Fruit fly (Drosophila melanogaster) whole organism, embryonic: ENCODE data around the gene CG5388.
A peak's percentile ranks its signal among the peaks of the same experiment; 100 is the strongest.

ENCODE experiments used
- Atf3 ChIP-seq: fragments of 200-800 bp; sonication (Bioruptor generic); optimal IDR thresholded peaks from 3 replicates; lab custom pipeline; 2016; ENCODE audit warnings: missing biosample characterization, missing genetic modification characterization
- BEAF-32 ChIP-seq: fragments of 200-800 bp; sonication (Bioruptor generic); optimal IDR thresholded peaks from 3 replicates; lab custom pipeline; 2017; ENCODE audit warnings: missing biosample characterization, missing genetic modification characterization, mild to moderate bottlenecking, moderate library complexity, missing genetic modification reagents
- CG10321 ChIP-seq: fragments of 200-800 bp; sonication (Bioruptor generic); IDR thresholded peaks from 2 replicates; pipeline ENCODE4 v1.3.6; 2022; ENCODE audit warnings: missing biosample characterization, missing genetic modification characterization
- CG13424 ChIP-seq: fragments of 200-800 bp; sonication (Bioruptor generic); optimal IDR thresholded peaks from 2 replicates; lab custom pipeline; 2019; ENCODE audit warnings: missing biosample characterization, mild to moderate bottlenecking, missing genetic modification characterization, moderate library complexity
- CG16779 ChIP-seq: fragments of 200-800 bp; sonication (Bioruptor generic); IDR thresholded peaks from 2 replicates; pipeline ENCODE4 v1.3.6; 2022; ENCODE audit warnings: missing biosample characterization, missing genetic modification characterization
- CG17568 ChIP-seq: fragments of 200-800 bp; sonication (Bioruptor generic); optimal IDR thresholded peaks from 2 replicates; lab custom pipeline; 2018; ENCODE audit warnings: missing biosample characterization, mild to moderate bottlenecking, missing genetic modification characterization, moderate library complexity
- CG18619 ChIP-seq: fragments of 200-800 bp; sonication (Bioruptor generic); optimal IDR thresholded peaks from 3 replicates; lab custom pipeline; 2017; ENCODE audit warnings: missing biosample characterization, mild to moderate bottlenecking, missing genetic modification characterization
- CG4404 ChIP-seq: fragments of 200-800 bp; sonication (Bioruptor generic); IDR thresholded peaks from 2 replicates; pipeline ENCODE4 v1.3.6; 2022; ENCODE audit warnings: missing biosample characterization, missing genetic modification characterization
- CG4707 ChIP-seq: fragments of 200-800 bp; sonication (Bioruptor generic); optimal IDR thresholded peaks from 2 replicates; lab custom pipeline; 2018; ENCODE audit warnings: missing biosample characterization, mild to moderate bottlenecking, missing genetic modification characterization, moderate library complexity
- CG6854 ChIP-seq: fragments of 200-800 bp; sonication (Bioruptor generic); optimal IDR thresholded peaks from 3 replicates; lab custom pipeline; 2017; ENCODE audit warnings: missing biosample characterization, mild to moderate bottlenecking, missing genetic modification characterization
- CG7271 ChIP-seq: fragments of 200-800 bp; sonication (Bioruptor generic); optimal IDR thresholded peaks from 2 replicates; lab custom pipeline; 2018; ENCODE audit warnings: missing biosample characterization, mild to moderate bottlenecking, missing genetic modification characterization, moderate library complexity
- CG8290 ChIP-seq, 3 experiments: fragments of 200-800 bp; sonication (Bioruptor generic); optimal IDR thresholded peaks; 2 replicates each; lab custom pipeline; 2016 to 2019; ENCODE audit warnings: missing biosample characterization in 3 of 3, missing genetic modification characterization in 3 of 3, mild to moderate bottlenecking in 2 of 3, moderate library complexity in 1 of 3
- CG8478 ChIP-seq: fragments of >200 bp; optimal IDR thresholded peaks from 2 replicates; lab custom pipeline; 2018
- Dbx ChIP-seq: fragments of 200-800 bp; sonication (Bioruptor generic); IDR thresholded peaks from 3 replicates; pipeline ENCODE4 v1.3.6; 2022; ENCODE audit warnings: missing biosample characterization, missing genetic modification characterization
- Dek ChIP-seq: fragments of 200-800 bp; sonication (Bioruptor generic); optimal IDR thresholded peaks from 3 replicates; lab custom pipeline; 2019; ENCODE audit warnings: missing biosample characterization, mild to moderate bottlenecking, missing genetic modification characterization, moderate library complexity
- ERR ChIP-seq: fragments of 200-800 bp; sonication (Bioruptor generic); optimal IDR thresholded peaks from 2 replicates; lab custom pipeline; 2016; ENCODE audit warnings: missing biosample characterization, missing genetic modification characterization
- Fer2 ChIP-seq: fragments of 200-800 bp; sonication (Bioruptor generic); optimal IDR thresholded peaks from 2 replicates; lab custom pipeline; 2018; ENCODE audit warnings: missing biosample characterization, mild to moderate bottlenecking, missing genetic modification characterization, moderate library complexity
- Hmr ChIP-seq: fragments of 200-800 bp; sonication (Bioruptor generic); optimal IDR thresholded peaks from 3 replicates; lab custom pipeline; 2017; ENCODE audit warnings: mild to moderate bottlenecking, missing biosample characterization, missing genetic modification reagents, missing genetic modification characterization
- MBD-R2 ChIP-seq: fragments of 200-800 bp; sonication (Bioruptor generic); IDR thresholded peaks from 2 replicates; pipeline ENCODE4 v1.3.6; 2022; ENCODE audit warnings: missing biosample characterization, missing genetic modification characterization
- Ravus ChIP-seq: fragments of 200-800 bp; sonication (Bioruptor generic); IDR thresholded peaks from 2 replicates; pipeline ENCODE4 v1.3.6; 2022; ENCODE audit warnings: missing biosample characterization, missing genetic modification characterization
- Rx ChIP-seq: fragments of 200-800 bp; sonication (Bioruptor generic); IDR thresholded peaks from 2 replicates; pipeline ENCODE4 v1.3.6; 2022; ENCODE audit warnings: missing biosample characterization, missing genetic modification characterization
- Sry-β ChIP-seq: fragments of 200-800 bp; sonication (Bioruptor generic); optimal IDR thresholded peaks from 2 replicates; lab custom pipeline; 2018; ENCODE audit warnings: missing biosample characterization, mild to moderate bottlenecking, missing genetic modification characterization, moderate library complexity
- Stat92E ChIP-seq, 3 experiments: fragments of >200 bp in 2 of 3; fragments of 200-800 bp in 1 of 3; sonication (Bioruptor generic) in 1 of 3; optimal IDR thresholded peaks; 2 replicates each; lab custom pipeline; 2017 to 2019; ENCODE audit warnings: missing biosample characterization in 3 of 3, missing genetic modification characterization in 3 of 3, mild to moderate bottlenecking in 1 of 3, moderate library complexity in 1 of 3
- Tbp ChIP-seq: fragments of >200 bp; optimal IDR thresholded peaks from 2 replicates; lab custom pipeline; 2018; ENCODE audit warnings: missing biosample characterization, missing genetic modification characterization
- Usf ChIP-seq: fragments of 200-800 bp; sonication (Bioruptor generic); optimal IDR thresholded peaks from 2 replicates; lab custom pipeline; 2017; ENCODE audit warnings: missing genotype, missing biosample characterization, missing genetic modification characterization
- ase ChIP-seq: fragments of 200-800 bp; sonication (Bioruptor generic); IDR thresholded peaks from 3 replicates; pipeline ENCODE4 v1.3.6; 2022; ENCODE audit warnings: missing biosample characterization, missing genetic modification characterization
- ash1 ChIP-seq: fragments of 200-800 bp; sonication (Bioruptor generic); optimal IDR thresholded peaks from 2 replicates; lab custom pipeline; 2018; ENCODE audit warnings: missing biosample characterization, mild to moderate bottlenecking, missing genetic modification characterization
- bbx ChIP-seq: fragments of 200-800 bp; sonication (Bioruptor generic); IDR thresholded peaks from 2 replicates; pipeline ENCODE4 v1.3.6; 2022; ENCODE audit warnings: missing biosample characterization, missing genetic modification characterization; ENCODE audit not compliant: partially characterized antibody
- br ChIP-seq: fragments of >200 bp; optimal IDR thresholded peaks from 2 replicates; lab custom pipeline; 2017
- crp ChIP-seq, 2 experiments: fragments of 200-800 bp; sonication (Bioruptor generic); optimal IDR thresholded peaks; 2 replicates in 1 of 2; 3 replicates in 1 of 2; lab custom pipeline; 2017; ENCODE audit warnings: missing biosample characterization in 2 of 2, missing genetic modification characterization in 2 of 2, mild to moderate bottlenecking in 1 of 2, moderate library complexity in 1 of 2
- cwo ChIP-seq: fragments of 200-800 bp; sonication (Bioruptor generic); optimal IDR thresholded peaks from 3 replicates; lab custom pipeline; 2017; ENCODE audit warnings: missing biosample characterization, missing genetic modification characterization, mild to moderate bottlenecking, moderate library complexity, missing genetic modification reagents
- dpn ChIP-seq, 2 experiments: fragments of 200-800 bp; sonication (Bioruptor generic); optimal IDR thresholded peaks; 3 replicates each; lab custom pipeline; 2016; ENCODE audit warnings: missing biosample characterization in 2 of 2, missing genetic modification characterization in 2 of 2
- dysf ChIP-seq: fragments of 200-800 bp; sonication (Bioruptor generic); IDR thresholded peaks from 3 replicates; pipeline ENCODE4 v1.3.6; 2022; ENCODE audit warnings: missing biosample characterization, missing genetic modification characterization
- exex ChIP-seq: fragments of 200-800 bp; sonication (Bioruptor generic); optimal IDR thresholded peaks from 4 replicates; lab custom pipeline; 2018; ENCODE audit warnings: missing biosample characterization, mild to moderate bottlenecking, missing genetic modification characterization, moderate library complexity
- eyg ChIP-seq: fragments of 200-800 bp; sonication (Bioruptor generic); optimal IDR thresholded peaks from 3 replicates; lab custom pipeline; 2016; ENCODE audit warnings: missing biosample characterization, missing genetic modification characterization
- gro ChIP-seq: fragments of 200-800 bp; sonication (Bioruptor generic); optimal IDR thresholded peaks from 2 replicates; lab custom pipeline; 2016; ENCODE audit warnings: missing biosample characterization, missing genetic modification characterization
- gt ChIP-seq: fragments of 200-800 bp; sonication (Bioruptor generic); IDR thresholded peaks from 2 replicates; pipeline ENCODE4 v1.3.6; 2022; ENCODE audit warnings: missing biosample characterization, missing genetic modification characterization
- hb ChIP-seq: fragments of 200-800 bp; sonication (Bioruptor generic); IDR thresholded peaks from 3 replicates; pipeline ENCODE4 v1.3.6; 2022; ENCODE audit warnings: missing biosample characterization, missing genetic modification characterization; ENCODE audit not compliant: partially characterized antibody
- ken ChIP-seq: fragments of 200-800 bp; sonication (Bioruptor generic); IDR thresholded peaks from 3 replicates; pipeline ENCODE4 v1.3.6; 2022; ENCODE audit warnings: missing biosample characterization, missing genetic modification characterization
- mirr ChIP-seq: fragments of 200-800 bp; sonication (Bioruptor generic); optimal IDR thresholded peaks from 3 replicates; lab custom pipeline; 2018; ENCODE audit warnings: missing biosample characterization, mild to moderate bottlenecking, missing genetic modification characterization
- nerfin-2 ChIP-seq: fragments of 200-800 bp; sonication (Bioruptor generic); IDR thresholded peaks from 2 replicates; pipeline ENCODE4 v1.3.6; 2022; ENCODE audit warnings: missing biosample characterization, missing genetic modification characterization; ENCODE audit not compliant: partially characterized antibody
- oc ChIP-seq: fragments of 200-800 bp; sonication (Bioruptor generic); optimal IDR thresholded peaks from 2 replicates; lab custom pipeline; 2018; ENCODE audit warnings: missing biosample characterization, mild to moderate bottlenecking, missing genetic modification characterization, moderate library complexity
- seq ChIP-seq: fragments of 200-800 bp; sonication (Bioruptor generic); IDR thresholded peaks from 2 replicates; pipeline ENCODE4 v1.3.6; 2022; ENCODE audit warnings: missing biosample characterization, missing genetic modification characterization
- sob ChIP-seq: fragments of 200-800 bp; sonication (Bioruptor generic); IDR thresholded peaks from 2 replicates; pipeline ENCODE4 v1.3.6; 2022; ENCODE audit warnings: missing biosample characterization, missing genetic modification characterization
- tll ChIP-seq, 2 experiments: fragments of 200-800 bp in 1 of 2; fragments of >200 bp in 1 of 2; sonication (Bioruptor generic) in 1 of 2; optimal IDR thresholded peaks; 2 replicates each; lab custom pipeline; 2017 to 2019; ENCODE audit warnings: missing biosample characterization in 2 of 2, missing genetic modification characterization in 2 of 2, mild to moderate bottlenecking in 1 of 2, moderate library complexity in 1 of 2
- tup ChIP-seq: fragments of 200-800 bp; sonication (Bioruptor generic); optimal IDR thresholded peaks from 2 replicates; lab custom pipeline; 2016; ENCODE audit warnings: missing biosample characterization, mild to moderate bottlenecking, missing genetic modification characterization, moderate library complexity
- wek ChIP-seq: fragments of 200-800 bp; sonication (Bioruptor generic); optimal IDR thresholded peaks from 3 replicates; lab custom pipeline; 2018; ENCODE audit warnings: missing biosample characterization, mild to moderate bottlenecking, missing genetic modification characterization, moderate library complexity
- zfh1 ChIP-seq: fragments of 200-800 bp; sonication (Bioruptor generic); IDR thresholded peaks from 3 replicates; pipeline ENCODE4 v1.3.6; 2022; ENCODE audit warnings: missing biosample characterization, missing genetic modification characterization

CG5388 gene

DNA sequence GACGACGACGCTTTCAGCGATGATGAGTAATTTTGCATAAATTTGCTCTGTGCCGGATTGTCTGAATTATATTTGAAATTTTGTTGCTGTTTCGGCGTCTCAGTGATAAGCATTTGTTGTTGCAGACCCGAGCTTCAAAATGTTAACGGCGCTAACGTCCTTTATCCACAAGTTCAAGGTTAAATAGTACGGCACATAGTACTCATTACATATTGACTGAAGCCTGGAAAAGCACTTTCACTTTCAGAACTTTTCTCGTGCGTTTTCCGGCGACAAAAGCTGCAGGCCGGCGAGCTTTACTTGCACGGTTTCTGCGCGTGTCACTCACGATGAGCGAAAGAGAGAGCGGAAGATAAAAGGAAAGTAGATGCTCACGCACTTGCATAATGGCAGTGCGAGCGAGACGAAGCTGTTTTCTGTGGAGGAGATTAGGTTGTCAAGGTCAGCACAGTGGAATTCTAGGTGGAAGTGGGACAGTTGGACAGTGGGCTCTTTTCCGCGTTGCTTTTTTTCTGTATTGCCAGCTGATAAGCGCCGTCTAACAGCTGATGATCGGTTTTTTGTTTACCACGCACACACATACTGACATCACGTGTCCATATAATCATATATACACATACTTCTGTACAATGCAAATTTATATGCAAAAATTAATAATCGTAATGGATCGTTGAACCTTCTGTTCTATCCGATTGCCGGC is 28.1 kb upstream of the CG5388 start (continued):
- TF ChIP-seq Dbx (no peak), dysf (no peak), Rx (GFP tag; lab: Robert Waterston, UW) (no peak), sob (GFP tag; lab: Robert Waterston, UW) (0 out of 2 replicates have a peak, but pooled peaks have one; percentile 27), CG8290 (GFP tag; optimal IDR thresholded peaks at IDR 0.05; lab: Kevin White, UChicago) (no peak), CG8290 (tag; optimal IDR thresholded peaks at IDR 0.05; lab: Kevin White, UChicago) (peak in 1 of 2 experiments; percentile 33), CG4707 (peak; percentile 97), Tbp (no peak), Sry-β (no peak), CG17568 (GFP tag; lab: Kevin White, UChicago) (no peak), ash1 (no peak), mirr (GFP tag; lab: Kevin White, UChicago) (no peak), crp (GFP tag; optimal IDR thresholded peaks at IDR 0.05; lab: Kevin White, UChicago) (peak in 1 of 2 experiments; percentile 73), Stat92E (GFP tag; optimal IDR thresholded peaks at IDR 0.05; lab: Kevin White, UChicago) (no peak), ase (GFP tag; lab: Robert Waterston, UW) (peak; percentile 42; the same call in 1 of the 3 replicates), CG16779 (GFP tag; lab: Robert Waterston, UW) (peak; percentile 55; the same call in 1 of the 2 replicates), oc (tag; lab: Kevin White, UChicago) (peak; percentile 72), zfh1 (GFP tag; lab: Robert Waterston, UW) (no peak), br (no peak), Atf3 (GFP tag; lab: Kevin White, UChicago) (no peak), Hmr (GFP tag; lab: Kevin White, UChicago) (no peak), wek (GFP tag; lab: Kevin White, UChicago) (no peak), Usf (GFP tag; lab: Kevin White, UChicago) (no peak), Fer2 (tag; lab: Kevin White, UChicago) (no peak), Dek (tag; lab: Kevin White, UChicago) (no peak), seq (GFP tag; lab: Robert Waterston, UW) (no peak), dpn (GFP tag; optimal IDR thresholded peaks at IDR 0.05; lab: Kevin White, UChicago) (no peak), CG7271 (tag; lab: Kevin White, UChicago) (no peak), hb (peak; percentile 66; the same call in 1 of the 3 replicates), ken (GFP tag; lab: Robert Waterston, UW) (0 out of 3 replicates have a peak, but pooled peaks have one; percentile 29), gro (GFP tag; lab: Kevin White, UChicago) (no peak), ERR (GFP tag; lab: Kevin White, UChicago) (peak; percentile 93), MBD-R2 (GFP tag; lab: Robert Waterston, UW) (0 out of 2 replicates have a peak, but pooled peaks have one; percentile 8), gt (GFP tag; lab: Robert Waterston, UW) (no peak), bbx (GFP tag; lab: Robert Waterston, UW) (peak; percentile 59; the same call in 1 of the 2 replicates), CG13424 (no peak), CG6854 (GFP tag; lab: Kevin White, UChicago) (no peak), CG10321 (GFP tag; lab: Robert Waterston, UW) (peak; percentile 93), tup (GFP tag; lab: Kevin White, UChicago) (no peak), eyg (GFP tag; lab: Kevin White, UChicago) (no peak), CG18619 (GFP tag; lab: Kevin White, UChicago) (no peak), exex (tag; lab: Kevin White, UChicago) (peak; percentile 39), BEAF-32 (peak; percentile 25), nerfin-2 (GFP tag; lab: Robert Waterston, UW) (peak; percentile 26; the same call in 1 of the 2 replicates), CG4404 (no peak), tll (GFP tag; optimal IDR thresholded peaks at IDR 0.05; lab: Kevin White, UChicago) (no peak), cwo (GFP tag; lab: Kevin White, UChicago) (peak; percentile 74), CG8478 (lab: Kevin White, UChicago) (peak; percentile 82), Ravus (GFP tag; lab: Robert Waterston, UW) (no peak)
